Worm (Caenorhabditis elegans) whole organism, young adult: ENCODE results near the gene F26C11.4.

Experiments used
- B0019.2 ChIP-seq: fragments of 200-800 bp; sonication (Bioruptor generic); conservative IDR thresholded peaks from 2 replicates; pipeline ENCODE4 v1.3.6; 2022; ENCODE audit warnings: missing genetic modification reagents, missing genetic modification characterization, missing compliant biosample characterization
- B0035.1 ChIP-seq: sonication (generic microtip); optimal IDR thresholded peaks from 2 replicates; lab custom pipeline; 2016; ENCODE audit warnings: missing genetic modification characterization, mild to moderate bottlenecking, missing compliant biosample characterization, missing genotype, missing genetic modification reagents
- C06A6.2 ChIP-seq: fragments of 200-800 bp; sonication (Bioruptor generic); conservative IDR thresholded peaks from 2 replicates; pipeline ENCODE4 v1.3.6; 2022; ENCODE audit warnings: missing genetic modification characterization, missing compliant biosample characterization
- C17E4.6 ChIP-seq: fragments of 200-800 bp; sonication (Bioruptor generic); IDR thresholded peaks from 2 replicates; pipeline ENCODE4 v1.3.6; 2022; ENCODE audit warnings: missing genetic modification reagents, missing genetic modification characterization, missing compliant biosample characterization
- D2030.7 ChIP-seq: fragments of 200-800 bp; sonication (Bioruptor generic); IDR thresholded peaks from 2 replicates; pipeline ENCODE4 v1.3.6; 2022; ENCODE audit warnings: missing genetic modification reagents, missing genetic modification characterization, missing compliant biosample characterization
- F10E7.11 ChIP-seq: sonication (generic microtip); optimal IDR thresholded peaks from 2 replicates; lab custom pipeline; 2017; ENCODE audit warnings: mild to moderate bottlenecking, missing genetic modification characterization, moderate library complexity, missing compliant biosample characterization
- F49E8.2 ChIP-seq: sonication (generic microtip); optimal IDR thresholded peaks from 3 replicates; lab custom pipeline; 2017; ENCODE audit warnings: missing genetic modification characterization, mild to moderate bottlenecking, missing compliant biosample characterization, antibody characterized with exemption, moderate library complexity; ENCODE audit not compliant: insufficient read depth
- F57A8.1 ChIP-seq: fragments of 200-800 bp; sonication (Bioruptor generic); optimal IDR thresholded peaks from 2 replicates; lab custom pipeline; 2018; ENCODE audit warnings: mild to moderate bottlenecking, missing genetic modification characterization, moderate library complexity, missing compliant biosample characterization
- T07F8.4 ChIP-seq: sonication (generic microtip); optimal IDR thresholded peaks from 2 replicates; lab custom pipeline; 2016; ENCODE audit warnings: mild to moderate bottlenecking, missing genetic modification characterization, moderate library complexity, missing compliant biosample characterization
- Y53F4B.3 ChIP-seq: fragments of 200-800 bp; sonication (Bioruptor generic); IDR thresholded peaks from 2 replicates; pipeline ENCODE4 v1.3.6; 2022; ENCODE audit warnings: missing genetic modification reagents, missing genetic modification characterization, missing compliant biosample characterization
- Y67H2A.10 ChIP-seq: fragments of 200-800 bp; sonication (Bioruptor generic); conservative IDR thresholded peaks from 2 replicates; pipeline ENCODE4 v1.3.6; 2022; ENCODE audit warnings: missing genetic modification reagents, missing genetic modification characterization, missing compliant biosample characterization
- aptf-3 ChIP-seq: fragments of 200-800 bp; sonication (Bioruptor generic); IDR thresholded peaks from 2 replicates; pipeline ENCODE4 v1.3.6; 2022; ENCODE audit warnings: missing genetic modification characterization, missing compliant biosample characterization
- attf-5 ChIP-seq: fragments of 200-800 bp; sonication (Bioruptor generic); optimal IDR thresholded peaks from 2 replicates; lab custom pipeline; 2018; ENCODE audit warnings: mild to moderate bottlenecking, missing genetic modification characterization, missing compliant biosample characterization
- attf-6 ChIP-seq: fragments of 200-800 bp; sonication (Bioruptor generic); IDR thresholded peaks from 2 replicates; pipeline ENCODE4 v1.3.6; 2022; ENCODE audit warnings: missing genetic modification reagents, missing genetic modification characterization, missing compliant biosample characterization
- bed-1 ChIP-seq: fragments of 200-800 bp; sonication (Bioruptor generic); IDR thresholded peaks from 2 replicates; pipeline ENCODE4 v1.3.6; 2022; ENCODE audit warnings: missing genetic modification reagents, missing genetic modification characterization, missing compliant biosample characterization
- ccch-3 ChIP-seq: fragments of 200-800 bp; sonication (Bioruptor generic); optimal IDR thresholded peaks from 2 replicates; lab custom pipeline; 2018; ENCODE audit warnings: mild to moderate bottlenecking, missing genetic modification characterization, missing compliant biosample characterization
- ceh-100 ChIP-seq: fragments of 200-800 bp; sonication (Bioruptor generic); IDR thresholded peaks from 2 replicates; pipeline ENCODE4 v1.3.6; 2022; ENCODE audit warnings: missing genetic modification reagents, missing genetic modification characterization, missing compliant biosample characterization
- ceh-27 ChIP-seq: fragments of 200-800 bp; sonication (Bioruptor generic); optimal IDR thresholded peaks from 2 replicates; lab custom pipeline; 2018; ENCODE audit warnings: mild to moderate bottlenecking, missing genetic modification characterization, moderate library complexity, missing compliant biosample characterization
- ceh-40 ChIP-seq: fragments of 200-800 bp; sonication (Bioruptor generic); IDR thresholded peaks from 2 replicates; pipeline ENCODE4 v1.3.6; 2022; ENCODE audit warnings: missing genetic modification characterization, missing compliant biosample characterization
- ceh-79 ChIP-seq: sonication (generic microtip); optimal IDR thresholded peaks from 2 replicates; lab custom pipeline; 2017; ENCODE audit warnings: mild to moderate bottlenecking, missing genetic modification characterization, missing compliant biosample characterization
- chd-7 ChIP-seq: sonication (generic microtip); optimal IDR thresholded peaks from 2 replicates; lab custom pipeline; 2016; ENCODE audit warnings: mild to moderate bottlenecking, missing genetic modification characterization, moderate library complexity, missing compliant biosample characterization
- dpl-1 ChIP-seq: fragments of 150-350 bp; optimal IDR thresholded peaks from 2 replicates; lab custom pipeline; 2014; ENCODE audit warnings: missing biosample characterization, missing genetic modification reagents, missing genetic modification characterization
- egl-18 ChIP-seq: fragments of 200-800 bp; sonication (Bioruptor generic); IDR thresholded peaks from 2 replicates; pipeline ENCODE4 v1.3.6; 2022; ENCODE audit warnings: missing genetic modification reagents, missing genetic modification characterization, missing compliant biosample characterization
- gei-17 ChIP-seq: fragments of 200-800 bp; sonication (Bioruptor generic); optimal IDR thresholded peaks from 2 replicates; lab custom pipeline; 2018; ENCODE audit warnings: mild to moderate bottlenecking, missing genetic modification characterization, missing compliant biosample characterization
- him-1 ChIP-seq: sonication (generic microtip); optimal IDR thresholded peaks from 2 replicates; lab custom pipeline; 2016; ENCODE audit warnings: missing genotype, missing genetic modification reagents, missing genetic modification characterization, missing compliant biosample characterization
- hmg-20 ChIP-seq: fragments of 200-800 bp; sonication (Bioruptor generic); IDR thresholded peaks from 2 replicates; pipeline ENCODE4 v1.3.6; 2022; ENCODE audit warnings: missing genetic modification reagents, missing genetic modification characterization, missing compliant biosample characterization
- let-607 ChIP-seq, 2 experiments: fragments of 200-800 bp in 1 of 2; sonication (Bioruptor generic) in 1 of 2; sonication (generic microtip) in 1 of 2; optimal IDR thresholded peaks; 2 replicates each; lab custom pipeline; 2016 to 2018; ENCODE audit warnings: mild to moderate bottlenecking in 2 of 2, missing compliant biosample characterization in 2 of 2, missing genetic modification characterization in 2 of 2, moderate library complexity in 2 of 2, missing genotype in 1 of 2
- lin-26 ChIP-seq: fragments of 200-800 bp; sonication (Bioruptor generic); IDR thresholded peaks from 2 replicates; pipeline ENCODE4 v1.3.6; 2022; ENCODE audit warnings: missing genetic modification reagents, missing genetic modification characterization, missing compliant biosample characterization
- madf-6 ChIP-seq: fragments of 200-800 bp; sonication (Bioruptor generic); IDR thresholded peaks from 2 replicates; pipeline ENCODE4 v1.3.6; 2022; ENCODE audit warnings: missing genetic modification reagents, missing genetic modification characterization, missing compliant biosample characterization
- mcd-1 ChIP-seq: fragments of 200-800 bp; sonication (Bioruptor generic); IDR thresholded peaks from 2 replicates; pipeline ENCODE4 v1.3.6; 2022; ENCODE audit warnings: missing genetic modification reagents, missing genetic modification characterization, missing compliant biosample characterization
- mes-4 ChIP-seq: sonication (generic microtip); optimal IDR thresholded peaks from 2 replicates; lab custom pipeline; 2016; ENCODE audit warnings: missing genotype, missing genetic modification characterization, missing compliant biosample characterization
- mxl-1 ChIP-seq: sonication (generic microtip); optimal IDR thresholded peaks from 2 replicates; lab custom pipeline; 2016; ENCODE audit warnings: missing genetic modification characterization, missing compliant biosample characterization
- nfya-2 ChIP-seq: fragments of 200-800 bp; sonication (Bioruptor generic); IDR thresholded peaks from 2 replicates; pipeline ENCODE4 v1.3.6; 2022; ENCODE audit warnings: missing genetic modification reagents, missing genetic modification characterization, missing compliant biosample characterization
- nfyb-1 ChIP-seq: fragments of 200-800 bp; sonication (Bioruptor generic); IDR thresholded peaks from 2 replicates; pipeline ENCODE4 v1.3.6; 2022; ENCODE audit warnings: missing genetic modification reagents, missing genetic modification characterization, missing compliant biosample characterization
- nhr-27 ChIP-seq: fragments of 200-800 bp; sonication (Bioruptor generic); optimal IDR thresholded peaks from 2 replicates; lab custom pipeline; 2018; ENCODE audit warnings: mild to moderate bottlenecking, missing genetic modification characterization, moderate library complexity, missing compliant biosample characterization
- nhr-80 ChIP-seq: sonication (generic microtip); optimal IDR thresholded peaks from 2 replicates; lab custom pipeline; 2016; ENCODE audit warnings: missing genetic modification characterization, missing compliant biosample characterization
- nhr-90 ChIP-seq: sonication (generic microtip); optimal IDR thresholded peaks from 2 replicates; lab custom pipeline; 2016; ENCODE audit warnings: missing genotype, mild to moderate bottlenecking, missing genetic modification characterization, missing compliant biosample characterization
- rcor-1 ChIP-seq: fragments of 200-800 bp; sonication (Bioruptor generic); IDR thresholded peaks from 2 replicates; pipeline ENCODE4 v1.3.6; 2022; ENCODE audit warnings: missing genetic modification reagents, missing genetic modification characterization, missing compliant biosample characterization
- snpc-1.1 ChIP-seq: sonication (generic microtip); optimal IDR thresholded peaks from 2 replicates; lab custom pipeline; 2017; ENCODE audit warnings: missing genetic modification characterization, mild to moderate bottlenecking, missing compliant biosample characterization, antibody characterized with exemption, moderate library complexity, missing genotype, missing genetic modification reagents; ENCODE audit not compliant: insufficient read depth
- zfh-2 ChIP-seq: fragments of 200-800 bp; sonication (Bioruptor generic); conservative IDR thresholded peaks from 2 replicates; pipeline ENCODE4 v1.3.6; 2022; ENCODE audit warnings: missing genetic modification reagents, missing genetic modification characterization, missing compliant biosample characterization
- zim-3 ChIP-seq: sonication (generic microtip); optimal IDR thresholded peaks from 2 replicates; lab custom pipeline; 2017; ENCODE audit warnings: mild to moderate bottlenecking, missing genetic modification characterization, moderate library complexity, missing compliant biosample characterization
- ztf-25 ChIP-seq: fragments of 200-800 bp; sonication (Bioruptor generic); IDR thresholded peaks from 2 replicates; pipeline ENCODE4 v1.3.6; 2022; ENCODE audit warnings: missing genetic modification reagents, missing genetic modification characterization, missing compliant biosample characterization
- ztf-26 ChIP-seq: sonication (generic microtip); optimal IDR thresholded peaks from 2 replicates; lab custom pipeline; 2017; ENCODE audit warnings: missing genetic modification characterization, missing compliant biosample characterization
- ztf-3 ChIP-seq: fragments of 200-800 bp; sonication (Bioruptor generic); optimal IDR thresholded peaks from 2 replicates; lab custom pipeline; 2018; ENCODE audit warnings: mild to moderate bottlenecking, missing genetic modification characterization, missing compliant biosample characterization
- ztf-6 ChIP-seq: fragments of 200-800 bp; sonication (Bioruptor generic); IDR thresholded peaks from 2 replicates; pipeline ENCODE4 v1.3.6; 2022; ENCODE audit warnings: missing genetic modification reagents, missing genetic modification characterization, missing compliant biosample characterization

Gene F26C11.4

DNA sequence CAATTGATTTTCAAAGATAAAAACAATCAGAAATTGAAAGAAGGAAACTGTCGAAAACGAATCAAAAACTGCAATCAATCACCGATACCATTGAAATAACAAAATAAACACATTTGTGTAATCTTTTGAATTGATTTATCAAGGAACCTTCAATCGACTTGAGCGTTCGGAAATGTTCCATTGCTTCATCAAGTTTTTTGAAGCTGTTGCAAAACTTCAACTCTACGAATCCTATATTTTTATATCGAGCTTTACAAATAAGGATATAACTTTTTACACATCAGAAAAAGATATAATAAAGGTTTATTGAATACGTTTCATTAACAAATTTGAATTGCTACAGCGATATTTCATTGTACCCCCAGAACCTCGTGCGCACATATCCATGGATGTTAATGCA lies 43.1 kb downstream of the F26C11.4 start, which contains the start of gene chil-8:
TSS of gene chil-8 (minus strand) at position 101 of the 400 bp plus-strand sequence.
- TF ChIP-seq nhr-80: no peak
- no peak for TF ChIP-seq ceh-100 (GFP tag; lab: Robert Waterston, UW)
- TF ChIP-seq nfyb-1 (GFP tag; lab: Robert Waterston, UW): no peak
- TF ChIP-seq B0019.2 (GFP tag; lab: Robert Waterston, UW): no peak
- no peak for TF ChIP-seq ztf-6 (GFP tag; lab: Robert Waterston, UW)
- TF ChIP-seq ztf-3 (GFP tag; lab: Kevin White, UChicago): no peak
- TF ChIP-seq aptf-3 (GFP tag; lab: Robert Waterston, UW): no peak
- no peak for TF ChIP-seq zfh-2 (GFP tag; lab: Robert Waterston, UW)
- TF ChIP-seq T07F8.4: no peak
- no peak for TF ChIP-seq let-607 (tag; optimal IDR thresholded peaks at IDR 0.05; lab: Kevin White, UChicago)
- TF ChIP-seq D2030.7: no peak
- TF ChIP-seq Y53F4B.3 (GFP tag; lab: Robert Waterston, UW): no peak
- TF ChIP-seq ccch-3 (GFP tag; lab: Kevin White, UChicago): no peak
- TF ChIP-seq ceh-79 (tag; lab: Kevin White, UChicago): no peak
- no peak for TF ChIP-seq zim-3 (tag; lab: Kevin White, UChicago)
- TF ChIP-seq Y67H2A.10 (GFP tag; lab: Robert Waterston, UW): no peak
- TF ChIP-seq ceh-40 (GFP tag; lab: Robert Waterston, UW): no peak
- no peak for TF ChIP-seq dpl-1 (GFP tag; lab: Kevin White, UChicago)
- TF ChIP-seq, all 124 proteins: peak for 0

DNA sequence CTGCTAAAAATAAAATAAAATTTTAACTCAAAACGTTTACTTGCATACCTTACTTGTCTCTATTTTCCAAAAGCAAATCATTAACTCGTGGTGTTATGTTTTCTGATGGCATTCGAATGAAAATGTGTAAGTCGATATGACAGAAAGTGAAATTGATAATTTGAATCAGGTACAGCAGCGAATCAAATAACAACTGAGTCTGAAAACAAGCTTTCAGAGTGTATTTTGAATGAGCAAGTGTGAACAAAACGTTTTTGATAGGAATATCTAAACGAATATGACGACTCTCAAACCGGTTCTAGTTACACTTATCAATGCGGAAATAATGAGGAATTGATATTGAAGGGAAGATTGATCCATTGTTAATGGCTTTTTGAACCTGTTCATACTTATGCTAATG lies 45.0 kb downstream of the F26C11.4 start, which contains the start of gene chil-7:
TSS of gene chil-7 (minus strand) at position 112 of the 400 bp plus-strand sequence.
- TF ChIP-seq nfya-2 (GFP tag; lab: Robert Waterston, UW): no peak
- TF ChIP-seq F10E7.11: no peak
- no peak for TF ChIP-seq snpc-1.1 (tag; lab: Kevin White, UChicago)
- no peak for TF ChIP-seq madf-6
- no peak for TF ChIP-seq F49E8.2 (tag; lab: Kevin White, UChicago)
- TF ChIP-seq C17E4.6 (GFP tag; lab: Robert Waterston, UW): no peak
- TF ChIP-seq B0035.1 (tag; lab: Kevin White, UChicago): no peak
- no peak for TF ChIP-seq ceh-27 (GFP tag; lab: Kevin White, UChicago)
- TF ChIP-seq attf-6 (GFP tag; lab: Robert Waterston, UW): no peak
- no peak for TF ChIP-seq mes-4 (tag; lab: Kevin White, UChicago)
- no peak for TF ChIP-seq C06A6.2 (GFP tag; lab: Robert Waterston, UW)
- TF ChIP-seq nhr-90 (tag; lab: Kevin White, UChicago): no peak
- TF ChIP-seq nhr-27 (tag; lab: Kevin White, UChicago): no peak
- TF ChIP-seq rcor-1 (GFP tag; lab: Robert Waterston, UW): no peak

DNA sequence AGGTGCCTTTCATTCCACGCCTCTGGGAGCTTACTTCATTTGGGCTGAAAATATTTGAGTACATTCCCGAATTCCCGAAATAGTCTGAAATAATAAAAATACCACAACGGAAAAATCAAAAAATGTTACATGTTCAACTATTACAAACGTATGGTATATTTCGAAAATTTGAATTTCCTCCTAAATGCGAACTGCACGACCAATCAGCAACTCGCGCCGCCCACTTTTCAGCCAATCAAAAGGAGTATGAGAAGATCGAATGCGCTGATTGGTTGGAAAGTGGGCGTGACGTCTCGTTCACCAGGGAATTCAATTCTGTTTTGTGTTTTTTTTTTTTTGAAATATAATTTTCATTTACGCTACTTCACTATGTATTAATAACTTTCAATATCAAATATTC lies 47.4 kb downstream of the F26C11.4 start, which contains the start of gene old-1:
TSS of gene old-1 (minus strand) at position 50 of the 400 bp plus-strand sequence.
- TF ChIP-seq him-1: no peak
- no peak for TF ChIP-seq ceh-79 (tag; lab: Kevin White, UChicago)
- TF ChIP-seq F10E7.11: no peak
- TF ChIP-seq, all 124 proteins: peak for 0

DNA sequence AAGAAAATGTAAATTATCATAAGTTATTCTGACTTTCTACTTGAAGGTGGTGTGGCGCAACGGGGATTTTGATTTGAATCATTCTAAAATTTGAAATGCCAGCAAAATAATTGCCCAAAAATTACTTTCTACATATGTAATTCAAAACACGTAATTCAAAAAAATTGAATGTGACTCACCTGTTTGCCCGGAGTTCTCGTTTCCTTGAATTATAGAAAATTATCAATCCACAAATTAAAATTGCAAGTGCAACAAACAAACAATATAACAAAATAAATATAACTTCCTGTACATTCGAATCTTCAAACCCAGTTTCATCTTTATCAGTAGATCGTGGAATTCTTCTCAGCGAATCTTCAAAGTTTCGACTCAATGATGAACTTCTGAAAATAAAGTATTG lies 47.9 kb downstream of the F26C11.4 start:
- TF ChIP-seq attf-6 (GFP tag; lab: Robert Waterston, UW): no peak
- TF ChIP-seq hmg-20 (GFP tag; lab: Robert Waterston, UW): no peak
- TF ChIP-seq mxl-1 (tag; lab: Kevin White, UChicago): no peak
- no peak for TF ChIP-seq bed-1 (GFP tag; lab: Robert Waterston, UW)
- no peak for TF ChIP-seq gei-17
- no peak for TF ChIP-seq lin-26 (GFP tag; lab: Robert Waterston, UW)
- TF ChIP-seq chd-7 (tag; lab: Kevin White, UChicago): no peak
- no peak for TF ChIP-seq egl-18 (GFP tag; lab: Robert Waterston, UW)
- TF ChIP-seq ztf-26 (tag; lab: Kevin White, UChicago): no peak
- TF ChIP-seq ztf-25 (GFP tag; lab: Robert Waterston, UW): no peak
- TF ChIP-seq attf-5 (GFP tag; lab: Kevin White, UChicago): no peak
- no peak for TF ChIP-seq mcd-1 (GFP tag; lab: Robert Waterston, UW)
- TF ChIP-seq him-1: no peak
- TF ChIP-seq F57A8.1: no peak
